Worm (Caenorhabditis elegans) whole organism, L4 larva: ENCODE results near the gene C18E9.5.

ENCODE experiments used
- T20F7.1 ChIP-seq: fragments of 200-800 bp; sonication (Bioruptor generic); optimal IDR thresholded peaks from 2 replicates; lab custom pipeline; 2018; ENCODE audit warnings: mild to moderate bottlenecking, missing genetic modification characterization, missing compliant biosample characterization
- T26A8.4 ChIP-seq: fragments of 200-800 bp; sonication (Bioruptor generic); IDR thresholded peaks from 2 replicates; pipeline ENCODE4 v1.3.6; 2022; ENCODE audit warnings: missing genetic modification characterization, missing compliant biosample characterization
- Y105C5A.15 ChIP-seq: fragments of 200-800 bp; sonication (Bioruptor generic); IDR thresholded peaks from 2 replicates; pipeline ENCODE4 v1.3.6; 2022; ENCODE audit warnings: missing genetic modification characterization, missing compliant biosample characterization
- Y48G9A.11 ChIP-seq: fragments of 200-800 bp; sonication (Bioruptor generic); IDR thresholded peaks from 2 replicates; pipeline ENCODE4 v1.3.6; 2022; ENCODE audit warnings: missing genetic modification reagents, missing genetic modification characterization, missing compliant biosample characterization
- aha-1 ChIP-seq: fragments of 150-350 bp; peaks from one replicate; lab custom pipeline; 2014; ENCODE audit warnings: missing biosample characterization, missing genetic modification characterization
- attf-4 ChIP-seq: sonication (generic microtip); optimal IDR thresholded peaks from 3 replicates; lab custom pipeline; 2017; ENCODE audit warnings: missing biosample characterization, missing genetic modification characterization
- ces-1 ChIP-seq: fragments of 150-350 bp; sonication (generic microtip); optimal IDR thresholded peaks from 4 replicates; lab custom pipeline; 2014; ENCODE audit warnings: missing biosample characterization, missing genetic modification reagents, missing genetic modification characterization
- ctbp-1 ChIP-seq: fragments of 200-800 bp; sonication (Bioruptor generic); IDR thresholded peaks from 2 replicates; pipeline ENCODE4 v1.3.6; 2022; ENCODE audit warnings: missing genetic modification reagents, missing genetic modification characterization, missing compliant biosample characterization
- daf-12 ChIP-seq: fragments of 150-350 bp; optimal IDR thresholded peaks from 2 replicates; lab custom pipeline; 2014; ENCODE audit warnings: missing biosample characterization, missing genetic modification reagents, missing genetic modification characterization
- daf-16 ChIP-seq, 3 experiments: sonication (generic microtip); optimal IDR thresholded peaks; 2 replicates each; lab custom pipeline; 2016 to 2017; ENCODE audit warnings: missing genetic modification characterization in 3 of 3, missing genetic modification reagents in 3 of 3, mild to moderate bottlenecking in 2 of 3, missing compliant biosample characterization in 2 of 3, missing biosample characterization in 1 of 3, moderate library complexity in 1 of 3
- daf-8 ChIP-seq: fragments of 200-800 bp; sonication (Bioruptor generic); IDR thresholded peaks from 2 replicates; pipeline ENCODE4 v1.3.6; 2022; ENCODE audit warnings: missing genetic modification characterization, missing compliant biosample characterization
- dmd-6 ChIP-seq: fragments of 200-800 bp; sonication (Bioruptor generic); IDR thresholded peaks from 2 replicates; pipeline ENCODE4 v1.3.6; 2022; ENCODE audit warnings: missing genetic modification reagents, missing genetic modification characterization, missing compliant biosample characterization
- dmd-9 ChIP-seq: fragments of 200-800 bp; sonication (Bioruptor generic); IDR thresholded peaks from 2 replicates; pipeline ENCODE4 v1.3.6; 2022; ENCODE audit warnings: missing genetic modification reagents, missing genetic modification characterization, missing compliant biosample characterization
- fkh-10 ChIP-seq: fragments of 150-350 bp; optimal IDR thresholded peaks from 2 replicates; lab custom pipeline; 2014; ENCODE audit warnings: missing biosample characterization, missing genetic modification reagents, missing genetic modification characterization
- hlh-11 ChIP-seq: fragments of 200-800 bp; sonication (Bioruptor generic); optimal IDR thresholded peaks from 2 replicates; lab custom pipeline; 2018; ENCODE audit warnings: mild to moderate bottlenecking, missing genetic modification characterization, missing compliant biosample characterization
- hlh-30 ChIP-seq: sonication (generic microtip); optimal IDR thresholded peaks from 2 replicates; lab custom pipeline; 2017; ENCODE audit warnings: antibody characterized with exemption, mild to moderate bottlenecking, missing genetic modification characterization, missing compliant biosample characterization; ENCODE audit not compliant: insufficient read depth
- hmg-1.1 ChIP-seq: fragments of 200-800 bp; sonication (Bioruptor generic); IDR thresholded peaks from 2 replicates; pipeline ENCODE4 v1.3.6; 2022; ENCODE audit warnings: missing genetic modification reagents, missing genetic modification characterization, missing compliant biosample characterization
- lin-1 ChIP-seq: fragments of 200-800 bp; sonication (Bioruptor generic); IDR thresholded peaks from 2 replicates; pipeline ENCODE4 v1.3.6; 2022; ENCODE audit warnings: missing genetic modification reagents, missing genetic modification characterization, missing compliant biosample characterization
- lin-13 ChIP-seq: fragments of 150-350 bp; optimal IDR thresholded peaks from 2 replicates; lab custom pipeline; 2014; ENCODE audit warnings: missing biosample characterization, missing genetic modification reagents, missing genetic modification characterization
- lin-15B ChIP-seq: fragments of 150-350 bp; sonication (generic microtip); optimal IDR thresholded peaks from 3 replicates; lab custom pipeline; 2014; ENCODE audit warnings: missing biosample characterization, missing genetic modification characterization
- lsy-2 ChIP-seq, 2 experiments: fragments of 150-350 bp in 1 of 2; sonication (generic microtip) in 1 of 2; optimal IDR thresholded peaks; 2 replicates each; lab custom pipeline; 2014 to 2017; ENCODE audit warnings: missing biosample characterization in 2 of 2, missing genetic modification characterization in 2 of 2
- madf-9 ChIP-seq: fragments of 200-800 bp; sonication (Bioruptor generic); conservative IDR thresholded peaks from 2 replicates; pipeline ENCODE4 v1.3.6; 2022; ENCODE audit warnings: missing genetic modification reagents, missing genetic modification characterization, missing compliant biosample characterization
- mdt-29 ChIP-seq: fragments of 200-800 bp; sonication (Bioruptor generic); IDR thresholded peaks from 2 replicates; pipeline ENCODE4 v1.3.6; 2022; ENCODE audit warnings: missing genetic modification reagents, missing genetic modification characterization, missing compliant biosample characterization
- mxl-3 ChIP-seq: fragments of 200-800 bp; sonication (Bioruptor generic); optimal IDR thresholded peaks from 2 replicates; lab custom pipeline; 2018; ENCODE audit warnings: mild to moderate bottlenecking, missing genetic modification characterization, missing compliant biosample characterization
- nhr-111 ChIP-seq: fragments of 200-800 bp; sonication (Bioruptor generic); optimal IDR thresholded peaks from 2 replicates; lab custom pipeline; 2018; ENCODE audit warnings: mild to moderate bottlenecking, missing genetic modification characterization, missing compliant biosample characterization
- nhr-237 ChIP-seq: sonication (generic microtip); optimal IDR thresholded peaks from 2 replicates; lab custom pipeline; 2017; ENCODE audit warnings: missing biosample characterization, missing genetic modification characterization
- nhr-28 ChIP-seq: fragments of 150-350 bp; optimal IDR thresholded peaks from 2 replicates; lab custom pipeline; 2014; ENCODE audit warnings: missing biosample characterization, missing genetic modification characterization
- nhr-41 ChIP-seq: fragments of 200-800 bp; sonication (Bioruptor generic); IDR thresholded peaks from 2 replicates; pipeline ENCODE4 v1.3.6; 2022; ENCODE audit warnings: missing genetic modification reagents, missing genetic modification characterization, missing compliant biosample characterization
- pha-4 ChIP-seq, 2 experiments: fragments of 150-350 bp in 1 of 2; fragments of 200-800 bp in 1 of 2; sonication (Bioruptor generic) in 1 of 2; IDR thresholded peaks in 1 of 2; optimal IDR thresholded peaks in 1 of 2; 2 replicates each; pipeline versions ENCODE4 v1.3.6 to Lab custom; 2014 to 2022; ENCODE audit warnings: missing genetic modification characterization in 2 of 2, missing genetic modification reagents in 2 of 2, missing biosample characterization in 1 of 2, missing compliant biosample characterization in 1 of 2
- pqm-1 ChIP-seq: sonication (generic microtip); optimal IDR thresholded peaks from 2 replicates; lab custom pipeline; 2017; ENCODE audit warnings: missing biosample characterization, missing genetic modification characterization
- sdz-12 ChIP-seq: fragments of 200-800 bp; sonication (Bioruptor generic); optimal IDR thresholded peaks from 2 replicates; lab custom pipeline; 2018; ENCODE audit warnings: mild to moderate bottlenecking, missing genetic modification characterization, missing compliant biosample characterization
- skn-1 ChIP-seq: fragments of 150-350 bp; optimal IDR thresholded peaks from 2 replicates; lab custom pipeline; 2014; ENCODE audit warnings: missing biosample characterization, missing genetic modification characterization
- snpc-1.2 ChIP-seq: fragments of 200-800 bp; sonication (Bioruptor generic); IDR thresholded peaks from 2 replicates; pipeline ENCODE4 v1.3.6; 2022; ENCODE audit warnings: missing genetic modification reagents, missing genetic modification characterization, missing compliant biosample characterization
- tra-1 ChIP-seq: fragments of 200-800 bp; sonication (Bioruptor generic); IDR thresholded peaks from 2 replicates; pipeline ENCODE4 v1.3.6; 2022; ENCODE audit warnings: missing genetic modification reagents, missing genetic modification characterization, missing compliant biosample characterization
- unc-130 ChIP-seq: sonication (generic microtip); optimal IDR thresholded peaks from 2 replicates; lab custom pipeline; 2016; ENCODE audit warnings: missing genetic modification reagents, missing genetic modification characterization, missing compliant biosample characterization
- zag-1 ChIP-seq: fragments of 150-350 bp; optimal IDR thresholded peaks from 2 replicates; lab custom pipeline; 2014; ENCODE audit warnings: missing biosample characterization, missing genetic modification characterization
- zip-11 ChIP-seq: fragments of 200-800 bp; sonication (Bioruptor generic); IDR thresholded peaks from 2 replicates; pipeline ENCODE4 v1.3.6; 2022; ENCODE audit warnings: missing genetic modification characterization, missing compliant biosample characterization
- ztf-11 ChIP-seq: fragments of 150-350 bp; optimal IDR thresholded peaks from 2 replicates; lab custom pipeline; 2014; ENCODE audit warnings: missing biosample characterization, missing genetic modification characterization
- ztf-7 ChIP-seq: fragments of 150-350 bp; optimal IDR thresholded peaks from 2 replicates; lab custom pipeline; 2014; ENCODE audit warnings: missing biosample characterization, missing genetic modification characterization

Gene C18E9.5

ce11 chrII:8920315-8920714, 49.5 kb upstream of the C18E9.5 start:
- TF ChIP-seq tra-1 (GFP tag; lab: Robert Waterston, UW): no peak
- TF ChIP-seq Y105C5A.15 (GFP tag; lab: Robert Waterston, UW): no peak
- no peak for TF ChIP-seq mxl-3
- TF ChIP-seq mdt-29: no peak
- TF ChIP-seq nhr-237: no peak
- no peak for TF ChIP-seq lin-15B (tag; lab: Kevin White, UChicago)
- TF ChIP-seq daf-12 (tag; lab: Kevin White, UChicago): no peak
- TF ChIP-seq lin-1 (GFP tag; lab: Robert Waterston, UW): no peak
- TF ChIP-seq sdz-12 (GFP tag; lab: Kevin White, UChicago): no peak
- TF ChIP-seq skn-1 (tag; lab: Kevin White, UChicago): no peak
- no peak for TF ChIP-seq zip-11 (GFP tag; lab: Robert Waterston, UW)
- no peak for TF ChIP-seq ctbp-1 (GFP tag; lab: Robert Waterston, UW)
- no peak for TF ChIP-seq ces-1 (GFP tag; lab: Kevin White, UChicago)
- TF ChIP-seq zag-1: no peak
- TF ChIP-seq daf-8 (GFP tag; lab: Robert Waterston, UW): no peak
- no peak for TF ChIP-seq snpc-1.2
- TF ChIP-seq attf-4 (tag; lab: Kevin White, UChicago): no peak
- TF ChIP-seq dmd-9 (GFP tag; lab: Robert Waterston, UW): no peak
- no peak for TF ChIP-seq Y48G9A.11
- TF ChIP-seq unc-130: no peak

- TF ChIP-seq pha-4 (GFP tag; IDR thresholded peaks at IDR 0.05; lab: Robert Waterston, UW) (no peak), pha-4 (tag; optimal IDR thresholded peaks at IDR 0.05; lab: Kevin White, UChicago) (no peak), ces-1 (GFP tag; lab: Kevin White, UChicago) (peak; percentile 3), fkh-10 (no peak), T20F7.1 (GFP tag; lab: Kevin White, UChicago) (no peak)
These were observed 48.8 kb upstream of the C18E9.5 start for ce11 chrII:8920955-8921354.

ce11 chrII:8921456-8921855, 48.3 kb upstream of the C18E9.5 start:
- TF ChIP-seq aha-1 (tag; lab: Kevin White, UChicago) (peak; percentile 89), T26A8.4 (GFP tag; lab: Robert Waterston, UW) (no peak)

- TF ChIP-seq lin-13 (GFP tag; lab: Kevin White, UChicago): no peak
- TF ChIP-seq madf-9 (GFP tag; lab: Robert Waterston, UW): no peak
- peak; percentile 9 for TF ChIP-seq hlh-30 (tag; lab: Kevin White, UChicago)
- TF ChIP-seq daf-16 (GFP tag; optimal IDR thresholded peaks at IDR 0.05; lab: Kevin White, UChicago): no peak
- TF ChIP-seq daf-16 (tag; optimal IDR thresholded peaks at IDR 0.05; lab: Kevin White, UChicago): no peak
- peak; percentile 48 for TF ChIP-seq hlh-11 (tag; lab: Kevin White, UChicago)
- peak; percentile 54; the same call in 1 of the 2 replicates for TF ChIP-seq hmg-1.1 (GFP tag; lab: Robert Waterston, UW)
- peak; percentile 90 for TF ChIP-seq pqm-1 (tag; lab: Kevin White, UChicago)
- TF ChIP-seq lsy-2 (tag; optimal IDR thresholded peaks at IDR 0.05; lab: Kevin White, UChicago): peak in 1 of 2 experiments; percentile 37
- no peak for TF ChIP-seq ztf-7 (tag; lab: Kevin White, UChicago)
- TF ChIP-seq T20F7.1 (GFP tag; lab: Kevin White, UChicago): no peak
- TF ChIP-seq nhr-41: 0 out of 2 replicates have a peak, but pooled peaks have one; percentile 15
- no peak for TF ChIP-seq ztf-11 (tag; lab: Kevin White, UChicago)
- TF ChIP-seq dmd-6 (GFP tag; lab: Robert Waterston, UW): peak; percentile 47; the same call in 1 of the 2 replicates
- peak; percentile 45 for TF ChIP-seq nhr-28
- no peak for TF ChIP-seq nhr-111 (GFP tag; lab: Kevin White, UChicago)
These were observed 47.6 kb upstream of the C18E9.5 start, which contains the start of gene B0457.6 for ce11 chrII:8922140-8922539. Gene B0457.6, plus strand, starts transcription at chrII:8922423.
